Worm (Caenorhabditis elegans) whole organism, young adult: ENCODE results near the gene tyr-1.
A peak's percentile ranks its signal among the peaks of the same experiment; 100 is the strongest.

Experiments used
- B0035.1 ChIP-seq: sonication (generic microtip); optimal IDR thresholded peaks from 2 replicates; lab custom pipeline; 2016; ENCODE audit warnings: missing genetic modification characterization, mild to moderate bottlenecking, missing compliant biosample characterization, missing genotype, missing genetic modification reagents
- F33H1.4 ChIP-seq: fragments of 200-800 bp; sonication (Bioruptor generic); IDR thresholded peaks from 2 replicates; pipeline ENCODE4 v1.3.6; 2022; ENCODE audit warnings: missing genetic modification reagents, missing genetic modification characterization, missing compliant biosample characterization
- F49E8.2 ChIP-seq: sonication (generic microtip); optimal IDR thresholded peaks from 3 replicates; lab custom pipeline; 2017; ENCODE audit warnings: missing genetic modification characterization, mild to moderate bottlenecking, missing compliant biosample characterization, antibody characterized with exemption, moderate library complexity; ENCODE audit not compliant: insufficient read depth
- F52B5.7 ChIP-seq: sonication (generic microtip); optimal IDR thresholded peaks from 2 replicates; lab custom pipeline; 2016; ENCODE audit warnings: mild to moderate bottlenecking, missing genetic modification characterization, missing compliant biosample characterization
- K12H6.12 ChIP-seq: fragments of 200-800 bp; sonication (Bioruptor generic); optimal IDR thresholded peaks from 2 replicates; lab custom pipeline; 2018; ENCODE audit warnings: mild to moderate bottlenecking, missing genetic modification characterization, missing compliant biosample characterization
- ZK185.1 ChIP-seq: sonication (generic microtip); optimal IDR thresholded peaks from 2 replicates; lab custom pipeline; 2016; ENCODE audit warnings: mild to moderate bottlenecking, missing genetic modification characterization, missing compliant biosample characterization; ENCODE audit not compliant: poor library complexity, severe bottlenecking
- aptf-3 ChIP-seq: fragments of 200-800 bp; sonication (Bioruptor generic); IDR thresholded peaks from 2 replicates; pipeline ENCODE4 v1.3.6; 2022; ENCODE audit warnings: missing genetic modification characterization, missing compliant biosample characterization
- attf-3 ChIP-seq: fragments of 200-800 bp; sonication (Bioruptor generic); conservative IDR thresholded peaks from 2 replicates; pipeline ENCODE4 v1.3.6; 2022; ENCODE audit warnings: missing genetic modification reagents, missing genetic modification characterization, missing compliant biosample characterization
- attf-5 ChIP-seq: fragments of 200-800 bp; sonication (Bioruptor generic); optimal IDR thresholded peaks from 2 replicates; lab custom pipeline; 2018; ENCODE audit warnings: mild to moderate bottlenecking, missing genetic modification characterization, missing compliant biosample characterization
- bed-1 ChIP-seq: fragments of 200-800 bp; sonication (Bioruptor generic); IDR thresholded peaks from 2 replicates; pipeline ENCODE4 v1.3.6; 2022; ENCODE audit warnings: missing genetic modification reagents, missing genetic modification characterization, missing compliant biosample characterization
- bed-2 ChIP-seq: fragments of 200-800 bp; sonication (Bioruptor generic); IDR thresholded peaks from 2 replicates; pipeline ENCODE4 v1.3.6; 2022; ENCODE audit warnings: missing genetic modification reagents, missing genetic modification characterization, missing compliant biosample characterization
- ceh-58 ChIP-seq: fragments of 200-800 bp; sonication (Bioruptor generic); IDR thresholded peaks from 2 replicates; pipeline ENCODE4 v1.3.6; 2022; ENCODE audit warnings: missing genetic modification characterization, missing compliant biosample characterization
- ceh-91 ChIP-seq: fragments of 200-800 bp; sonication (Bioruptor generic); IDR thresholded peaks from 2 replicates; pipeline ENCODE4 v1.3.6; 2022; ENCODE audit warnings: missing genetic modification reagents, missing genetic modification characterization, missing compliant biosample characterization
- efl-1 ChIP-seq: fragments of 150-350 bp; optimal IDR thresholded peaks from 2 replicates; lab custom pipeline; 2014; ENCODE audit warnings: missing biosample characterization, missing genetic modification reagents, missing genetic modification characterization
- egl-44 ChIP-seq: fragments of 200-800 bp; sonication (Bioruptor generic); IDR thresholded peaks from 2 replicates; pipeline ENCODE4 v1.3.6; 2022; ENCODE audit warnings: missing genetic modification reagents, missing genetic modification characterization, missing compliant biosample characterization
- egrh-3 ChIP-seq: fragments of 200-800 bp; sonication (Bioruptor generic); IDR thresholded peaks from 2 replicates; pipeline ENCODE4 v1.3.6; 2022; ENCODE audit warnings: missing genetic modification reagents, missing genetic modification characterization, missing compliant biosample characterization
- let-526 ChIP-seq: fragments of 200-800 bp; sonication (Bioruptor generic); IDR thresholded peaks from 2 replicates; pipeline ENCODE4 v1.3.6; 2022; ENCODE audit warnings: missing genetic modification reagents, missing genetic modification characterization, missing compliant biosample characterization
- lin-26 ChIP-seq: fragments of 200-800 bp; sonication (Bioruptor generic); IDR thresholded peaks from 2 replicates; pipeline ENCODE4 v1.3.6; 2022; ENCODE audit warnings: missing genetic modification reagents, missing genetic modification characterization, missing compliant biosample characterization
- lin-40 ChIP-seq: sonication (generic microtip); optimal IDR thresholded peaks from 2 replicates; lab custom pipeline; 2016; ENCODE audit warnings: missing genetic modification characterization, mild to moderate bottlenecking, missing compliant biosample characterization, missing genotype, missing genetic modification reagents
- lin-54 ChIP-seq: fragments of 200-800 bp; sonication (Bioruptor generic); optimal IDR thresholded peaks from 2 replicates; lab custom pipeline; 2018; ENCODE audit warnings: mild to moderate bottlenecking, missing genetic modification characterization, missing compliant biosample characterization
- lsy-27 ChIP-seq: sonication (generic microtip); optimal IDR thresholded peaks from 2 replicates; lab custom pipeline; 2017; ENCODE audit warnings: missing genetic modification characterization, mild to moderate bottlenecking, missing compliant biosample characterization, antibody characterized with exemption, missing genotype, borderline replicate concordance; ENCODE audit not compliant: insufficient read depth
- nfya-1 ChIP-seq: sonication (generic microtip); optimal IDR thresholded peaks from 2 replicates; lab custom pipeline; 2017; ENCODE audit warnings: antibody characterized with exemption, missing compliant biosample characterization, missing genetic modification characterization, borderline replicate concordance; ENCODE audit not compliant: insufficient read depth
- nhr-27 ChIP-seq: fragments of 200-800 bp; sonication (Bioruptor generic); optimal IDR thresholded peaks from 2 replicates; lab custom pipeline; 2018; ENCODE audit warnings: mild to moderate bottlenecking, missing genetic modification characterization, moderate library complexity, missing compliant biosample characterization
- pbrm-1 ChIP-seq: fragments of 200-800 bp; sonication (Bioruptor generic); IDR thresholded peaks from 2 replicates; pipeline ENCODE4 v1.3.6; 2022; ENCODE audit warnings: missing genetic modification reagents, missing genetic modification characterization, missing compliant biosample characterization
- pha-4 ChIP-seq: fragments of 150-350 bp; sonication (generic microtip); optimal IDR thresholded peaks from 2 replicates; lab custom pipeline; 2014; ENCODE audit warnings: missing biosample characterization, missing genetic modification reagents, missing genetic modification characterization
- rcor-1 ChIP-seq: fragments of 200-800 bp; sonication (Bioruptor generic); IDR thresholded peaks from 2 replicates; pipeline ENCODE4 v1.3.6; 2022; ENCODE audit warnings: missing genetic modification reagents, missing genetic modification characterization, missing compliant biosample characterization
- rpc-1 ChIP-seq, 2 experiments: fragments of 150-350 bp in 1 of 2; sonication (generic microtip) in 1 of 2; optimal IDR thresholded peaks; 2 replicates each; lab custom pipeline; 2014 to 2018; ENCODE audit warnings: missing biosample characterization in 1 of 2, missing genetic modification characterization in 1 of 2, missing genetic modification reagents in 1 of 2, missing genotype in 1 of 2
- sea-2 ChIP-seq: fragments of 200-800 bp; sonication (Bioruptor generic); IDR thresholded peaks from 2 replicates; pipeline ENCODE4 v1.3.6; 2022; ENCODE audit warnings: missing genetic modification characterization, missing compliant biosample characterization
- snpc-3.4 ChIP-seq: sonication (generic microtip); optimal IDR thresholded peaks from 2 replicates; lab custom pipeline; 2017; ENCODE audit warnings: missing genetic modification characterization, mild to moderate bottlenecking, missing compliant biosample characterization, antibody characterized with exemption, moderate library complexity, missing genotype, missing genetic modification reagents
- snpc-4 ChIP-seq, 5 experiments: fragments of 150-350 bp in 1 of 5; sonication (generic microtip) in 4 of 5; optimal IDR thresholded peaks; 2 replicates each; lab custom pipeline; 2014 to 2018; ENCODE audit warnings: missing genetic modification characterization in 5 of 5, missing biosample characterization in 3 of 5, antibody characterized with exemption in 2 of 5, mild to moderate bottlenecking in 2 of 5, missing compliant biosample characterization in 2 of 5, missing genotype in 2 of 5, moderate library complexity in 2 of 5, missing genetic modification reagents in 1 of 5
- somi-1 ChIP-seq: fragments of 200-800 bp; sonication (Bioruptor generic); optimal IDR thresholded peaks from 2 replicates; lab custom pipeline; 2018; ENCODE audit warnings: mild to moderate bottlenecking, missing genetic modification characterization, missing compliant biosample characterization
- zfh-2 ChIP-seq: fragments of 200-800 bp; sonication (Bioruptor generic); conservative IDR thresholded peaks from 2 replicates; pipeline ENCODE4 v1.3.6; 2022; ENCODE audit warnings: missing genetic modification reagents, missing genetic modification characterization, missing compliant biosample characterization
- zim-3 ChIP-seq: sonication (generic microtip); optimal IDR thresholded peaks from 2 replicates; lab custom pipeline; 2017; ENCODE audit warnings: mild to moderate bottlenecking, missing genetic modification characterization, moderate library complexity, missing compliant biosample characterization
- ztf-26 ChIP-seq: sonication (generic microtip); optimal IDR thresholded peaks from 2 replicates; lab custom pipeline; 2017; ENCODE audit warnings: missing genetic modification characterization, missing compliant biosample characterization
- ztf-28 ChIP-seq: fragments of 200-800 bp; sonication (Bioruptor generic); IDR thresholded peaks from 2 replicates; pipeline ENCODE4 v1.3.6; 2022; ENCODE audit warnings: missing genetic modification reagents, missing genetic modification characterization, missing compliant biosample characterization
- ztf-6 ChIP-seq: fragments of 200-800 bp; sonication (Bioruptor generic); IDR thresholded peaks from 2 replicates; pipeline ENCODE4 v1.3.6; 2022; ENCODE audit warnings: missing genetic modification reagents, missing genetic modification characterization, missing compliant biosample characterization

The tyr-1 gene

DNA sequence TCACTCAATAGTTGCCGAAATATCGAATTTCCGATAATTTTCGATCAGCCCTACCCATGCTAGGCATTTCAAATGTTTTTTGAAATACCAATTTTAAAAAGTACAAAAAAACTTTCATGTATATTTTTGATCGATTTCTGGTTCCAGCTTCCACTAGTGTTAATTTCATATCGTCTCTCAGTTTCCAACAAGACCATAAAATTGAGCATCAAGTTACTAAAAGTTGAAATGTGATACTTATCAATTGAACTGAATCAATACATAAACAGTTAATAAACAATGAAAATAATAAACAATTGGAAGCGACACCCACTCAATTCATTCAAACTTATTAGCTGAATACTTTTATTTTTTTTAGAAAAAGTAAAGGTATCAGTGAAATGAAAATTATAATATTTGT lies 7.4 kb upstream of the tyr-1 start, which contains the start of gene cup-4 (continued):
- TF ChIP-seq lin-54, result no peak
- no peak for TF ChIP-seq bed-2 (GFP tag; lab: Robert Waterston, UW)
- no peak for TF ChIP-seq zfh-2 (GFP tag; lab: Robert Waterston, UW)
- TF ChIP-seq, all 124 proteins: peak for 0

- TF ChIP-seq let-526 (GFP tag; lab: Robert Waterston, UW), result no peak
- peak; percentile 31 for TF ChIP-seq lin-40 (tag; lab: Kevin White, UChicago)
- TF ChIP-seq aptf-3, result no peak
- no peak for TF ChIP-seq attf-5
- TF ChIP-seq ztf-28, result no peak
- TF ChIP-seq snpc-4 (GFP tag; optimal IDR thresholded peaks at IDR 0.05; lab: Kevin White, UChicago), result no peak
- no peak for TF ChIP-seq snpc-4 (tag; optimal IDR thresholded peaks at IDR 0.05; lab: Kevin White, UChicago)
- no peak for TF ChIP-seq attf-3
- TF ChIP-seq lin-26 (GFP tag; lab: Robert Waterston, UW), result peak; percentile 34; the same call in 1 of the 2 replicates
- no peak for TF ChIP-seq efl-1 (GFP tag; lab: Kevin White, UChicago)
- TF ChIP-seq sea-2 (GFP tag; lab: Robert Waterston, UW), result no peak
- no peak for TF ChIP-seq F33H1.4 (GFP tag; lab: Robert Waterston, UW)
- TF ChIP-seq egl-44, result no peak
- TF ChIP-seq snpc-3.4 (tag; lab: Kevin White, UChicago), result no peak
- no peak for TF ChIP-seq ztf-26 (tag; lab: Kevin White, UChicago)
- no peak for TF ChIP-seq bed-1 (GFP tag; lab: Robert Waterston, UW)
- TF ChIP-seq lin-54, result no peak
- no peak for TF ChIP-seq ZK185.1 (tag; lab: Kevin White, UChicago)
- no peak for TF ChIP-seq rcor-1 (GFP tag; lab: Robert Waterston, UW)
- no peak for TF ChIP-seq pbrm-1 (GFP tag; lab: Robert Waterston, UW)
- TF ChIP-seq zim-3 (tag; lab: Kevin White, UChicago), result no peak
- no peak for TF ChIP-seq nhr-27
- peak; percentile 5 for TF ChIP-seq somi-1 (GFP tag; lab: Kevin White, UChicago)
- no peak for TF ChIP-seq ceh-91 (GFP tag; lab: Robert Waterston, UW)
These were observed 805 bp upstream of the tyr-1 start for ce11 chrIII:7872776-7873175.

- TF ChIP-seq egrh-3 (GFP tag; lab: Robert Waterston, UW) (no peak), nfya-1 (tag; lab: Kevin White, UChicago) (no peak), F52B5.7 (tag; lab: Kevin White, UChicago) (no peak), ceh-58 (GFP tag; lab: Robert Waterston, UW) (no peak), sea-2 (GFP tag; lab: Robert Waterston, UW) (no peak), rpc-1 (optimal IDR thresholded peaks at IDR 0.05; lab: Kevin White, UChicago) (no peak), rpc-1 (tag; optimal IDR thresholded peaks at IDR 0.05; lab: Kevin White, UChicago) (no peak), attf-3 (no peak), ztf-6 (no peak), pha-4 (tag; lab: Kevin White, UChicago) (no peak), F49E8.2 (no peak), K12H6.12 (tag; lab: Kevin White, UChicago) (no peak), lsy-27 (tag; lab: Kevin White, UChicago) (no peak), B0035.1 (no peak), lin-54 (no peak)
These were observed 3.5 kb downstream of the tyr-1 start for ce11 chrIII:7877090-7877489.
